Worm (Caenorhabditis elegans) whole organism, L1 larva: ENCODE data around the gene C18D11.6.
"Not testable (repeated sequence)": the region's sequence is repeated elsewhere in the genome, so short reads cannot be mapped to it uniquely, and the experiment has no call there.

Experiments
- ama-1 ChIP-seq: fragments of 150-350 bp; optimal IDR thresholded peaks from 2 replicates; lab custom pipeline; 2014
- ceh-82 ChIP-seq, 3 experiments: fragments of 150-350 bp in 1 of 3; sonication (generic microtip) in 2 of 3; optimal IDR thresholded peaks; 2 replicates each; lab custom pipeline; 2014 to 2017; ENCODE audit warnings: missing biosample characterization in 3 of 3, missing genetic modification characterization in 3 of 3
- fkh-8 ChIP-seq: sonication (generic microtip); optimal IDR thresholded peaks from 2 replicates; lab custom pipeline; 2016; ENCODE audit warnings: mild to moderate bottlenecking, missing genetic modification characterization, missing compliant biosample characterization
- fos-1 ChIP-seq: fragments of 150-350 bp; optimal IDR thresholded peaks from 2 replicates; lab custom pipeline; 2014; ENCODE audit warnings: missing biosample characterization, missing genetic modification characterization
- isw-1 ChIP-seq: fragments of 200-800 bp; sonication (Bioruptor generic); IDR thresholded peaks from 2 replicates; pipeline ENCODE4 v1.3.6; 2022; ENCODE audit warnings: missing genetic modification characterization, missing compliant biosample characterization
- jun-1 ChIP-seq: fragments of 150-350 bp; optimal IDR thresholded peaks from 2 replicates; lab custom pipeline; 2014; ENCODE audit warnings: missing biosample characterization, missing genetic modification reagents, missing genetic modification characterization
- nhr-28 ChIP-seq: fragments of 150-350 bp; optimal IDR thresholded peaks from 2 replicates; lab custom pipeline; 2014; ENCODE audit warnings: missing biosample characterization, missing genetic modification characterization
- pag-3 ChIP-seq: sonication (generic microtip); optimal IDR thresholded peaks from 2 replicates; lab custom pipeline; 2017; ENCODE audit warnings: missing genetic modification characterization, mild to moderate bottlenecking, missing compliant biosample characterization, antibody characterized with exemption, borderline replicate concordance; ENCODE audit not compliant: insufficient read depth
- pqm-1 ChIP-seq: sonication (generic microtip); optimal IDR thresholded peaks from 3 replicates; lab custom pipeline; 2017; ENCODE audit warnings: missing biosample characterization, missing genetic modification characterization
- sox-4 ChIP-seq: sonication (generic microtip); optimal IDR thresholded peaks from 2 replicates; lab custom pipeline; 2016; ENCODE audit warnings: missing genetic modification characterization, missing compliant biosample characterization
- ztf-11 ChIP-seq, 2 experiments: sonication (generic microtip); optimal IDR thresholded peaks; 2 replicates each; lab custom pipeline; 2016 to 2017; ENCODE audit warnings: missing genetic modification characterization in 2 of 2, missing biosample characterization in 1 of 2, missing compliant biosample characterization in 1 of 2
- ztf-4 ChIP-seq: fragments of 150-350 bp; optimal IDR thresholded peaks from 2 replicates; lab custom pipeline; 2014; ENCODE audit warnings: missing biosample characterization, missing genetic modification characterization

DNA sequence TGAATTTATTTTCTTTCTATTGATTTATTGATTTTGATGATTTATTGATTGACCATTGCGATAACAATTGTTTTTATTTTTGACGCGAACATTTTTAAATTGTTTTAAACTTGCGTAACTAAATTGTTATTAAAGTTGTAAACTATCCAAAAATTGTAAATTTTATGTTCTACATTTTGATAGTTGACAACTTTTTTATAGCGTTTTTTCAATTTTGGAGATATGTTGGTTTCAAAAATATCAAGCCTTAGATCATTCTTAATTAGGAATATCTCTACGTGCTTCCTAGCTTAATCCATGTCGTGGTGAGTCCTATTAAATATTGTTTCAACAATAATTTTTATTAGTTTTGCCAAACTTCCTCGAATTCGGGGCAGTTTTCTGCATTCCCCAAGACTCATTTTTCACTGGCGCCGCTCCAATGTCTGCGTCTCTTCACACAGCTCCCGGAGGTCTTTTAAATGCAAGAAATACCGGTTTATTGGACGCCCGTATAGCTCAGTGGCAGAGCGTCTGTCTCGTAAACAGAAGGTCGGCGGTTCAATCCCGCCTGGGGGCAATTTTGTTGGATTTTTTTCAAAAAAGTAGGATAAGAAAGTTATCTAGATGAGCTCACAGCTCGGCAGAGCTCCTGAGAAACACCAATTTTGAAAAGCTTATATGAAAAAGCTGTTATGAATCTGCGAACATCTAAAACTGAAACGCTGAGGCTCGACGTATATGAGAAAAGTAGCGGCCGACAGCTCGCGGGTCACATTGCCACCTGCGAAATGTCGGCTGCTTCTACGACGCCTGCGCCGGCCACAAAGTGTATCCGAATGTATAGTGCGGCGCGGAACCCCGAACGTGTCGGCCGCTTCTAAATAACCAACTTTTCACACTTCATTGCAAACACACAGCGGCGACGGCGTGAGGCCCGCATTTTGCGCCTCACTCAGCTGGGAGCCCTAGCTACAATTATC lies 17.8 kb upstream of the C18D11.6 start, which contains the start of gene C24H11.2:
- TF ChIP-seq jun-1 (tag; lab: Kevin White, UChicago) (peak; percentile 39), fkh-8 (tag; lab: Kevin White, UChicago) (peak; percentile 54), isw-1 (0 out of 2 replicates have a peak, but pooled peaks have one; percentile 4), ceh-82 (tag; optimal IDR thresholded peaks at IDR 0.05; lab: Kevin White, UChicago) (peak; percentile 41 to 47 (median 47)), fos-1 (tag; lab: Kevin White, UChicago) (peak; percentile 62)
- not testable (repeated sequence) for TF ChIP-seq pqm-1; ztf-11 (tag; optimal IDR thresholded peaks at IDR 0.05; lab: Kevin White, UChicago); ztf-4 (tag; lab: Kevin White, UChicago); pag-3 (tag; lab: Kevin White, UChicago); sox-4 (tag; lab: Kevin White, UChicago); nhr-28 (tag; lab: Kevin White, UChicago); ama-1 (lab: Kevin White, UChicago)
